Worm (Caenorhabditis elegans) whole organism, L4 larva: ENCODE data around the gene F53F8.7.

ENCODE experiments used
- D1046.2 ChIP-seq: fragments of 200-800 bp; sonication (Bioruptor generic); IDR thresholded peaks from 2 replicates; pipeline ENCODE4 v1.3.6; 2022; ENCODE audit warnings: missing genetic modification characterization, missing compliant biosample characterization
- F10B5.3 ChIP-seq: sonication (generic microtip); optimal IDR thresholded peaks from 2 replicates; lab custom pipeline; 2016; ENCODE audit warnings: mild to moderate bottlenecking, missing genetic modification characterization, missing compliant biosample characterization
- F44E2.7 ChIP-seq: fragments of 200-800 bp; sonication (Bioruptor generic); IDR thresholded peaks from 2 replicates; pipeline ENCODE4 v2.1.2; 2022; ENCODE audit warnings: missing genetic modification characterization, missing compliant biosample characterization
- T26A8.4 ChIP-seq: fragments of 200-800 bp; sonication (Bioruptor generic); IDR thresholded peaks from 2 replicates; pipeline ENCODE4 v1.3.6; 2022; ENCODE audit warnings: missing genetic modification characterization, missing compliant biosample characterization
- Y5F2A.4 ChIP-seq: fragments of 200-800 bp; sonication (Bioruptor generic); optimal IDR thresholded peaks from 2 replicates; lab custom pipeline; 2018; ENCODE audit warnings: mild to moderate bottlenecking, missing genetic modification characterization, missing compliant biosample characterization
- Y75B8A.6 ChIP-seq: fragments of 200-800 bp; sonication (Bioruptor generic); IDR thresholded peaks from 2 replicates; pipeline ENCODE4 v1.3.6; 2022; ENCODE audit warnings: missing genetic modification reagents, missing genetic modification characterization, missing compliant biosample characterization
- ZK337.2 ChIP-seq: fragments of 200-800 bp; sonication (Bioruptor generic); IDR thresholded peaks from 2 replicates; pipeline ENCODE4 v1.3.6; 2022; ENCODE audit warnings: missing genetic modification reagents, missing genetic modification characterization, missing compliant biosample characterization
- ZK546.5 ChIP-seq, 2 experiments: sonication (generic microtip); optimal IDR thresholded peaks; 2 replicates each; lab custom pipeline; 2017; ENCODE audit warnings: missing biosample characterization in 2 of 2, missing genetic modification characterization in 2 of 2
- attf-4 ChIP-seq: sonication (generic microtip); optimal IDR thresholded peaks from 3 replicates; lab custom pipeline; 2017; ENCODE audit warnings: missing biosample characterization, missing genetic modification characterization
- ceh-20 ChIP-seq: fragments of 200-800 bp; sonication (Bioruptor generic); IDR thresholded peaks from 2 replicates; pipeline ENCODE4 v1.3.6; 2022; ENCODE audit warnings: missing genetic modification reagents, missing genetic modification characterization, missing compliant biosample characterization
- ceh-62 ChIP-seq: sonication (generic microtip); optimal IDR thresholded peaks from 2 replicates; lab custom pipeline; 2017; ENCODE audit warnings: missing biosample characterization, missing genetic modification characterization
- ceh-82 ChIP-seq: sonication (generic microtip); optimal IDR thresholded peaks from 2 replicates; lab custom pipeline; 2017; ENCODE audit warnings: missing biosample characterization, missing genetic modification characterization
- cey-2 ChIP-seq: sonication (generic microtip); optimal IDR thresholded peaks from 3 replicates; lab custom pipeline; 2017; ENCODE audit warnings: missing genetic modification characterization, mild to moderate bottlenecking, missing compliant biosample characterization, antibody characterized with exemption, borderline replicate concordance; ENCODE audit not compliant: insufficient read depth
- daf-19 ChIP-seq: fragments of 200-800 bp; sonication (Bioruptor generic); conservative IDR thresholded peaks from 2 replicates; pipeline ENCODE4 v1.3.6; 2022; ENCODE audit warnings: missing genetic modification characterization, missing compliant biosample characterization
- dmd-8 ChIP-seq: fragments of 200-800 bp; sonication (Bioruptor generic); IDR thresholded peaks from 2 replicates; pipeline ENCODE4 v1.3.6; 2022; ENCODE audit warnings: missing genetic modification characterization, missing compliant biosample characterization
- dpl-1 ChIP-seq: fragments of 150-350 bp; optimal IDR thresholded peaks from 2 replicates; lab custom pipeline; 2014; ENCODE audit warnings: missing biosample characterization, missing genetic modification reagents, missing genetic modification characterization
- dve-1 ChIP-seq: sonication (generic microtip); optimal IDR thresholded peaks from 2 replicates; lab custom pipeline; 2017; ENCODE audit warnings: antibody characterized with exemption, mild to moderate bottlenecking, missing genetic modification characterization, missing compliant biosample characterization; ENCODE audit not compliant: insufficient read depth
- egl-43 ChIP-seq: fragments of 200-800 bp; sonication (Bioruptor generic); IDR thresholded peaks from 2 replicates; pipeline ENCODE4 v1.3.6; 2022; ENCODE audit warnings: missing genetic modification reagents, missing genetic modification characterization, missing compliant biosample characterization
- fkh-10 ChIP-seq: fragments of 150-350 bp; optimal IDR thresholded peaks from 2 replicates; lab custom pipeline; 2014; ENCODE audit warnings: missing biosample characterization, missing genetic modification reagents, missing genetic modification characterization
- gei-8 ChIP-seq: fragments of 200-800 bp; sonication (Bioruptor generic); optimal IDR thresholded peaks from 2 replicates; lab custom pipeline; 2018; ENCODE audit warnings: mild to moderate bottlenecking, missing genetic modification characterization, missing compliant biosample characterization
- hlh-11 ChIP-seq: fragments of 200-800 bp; sonication (Bioruptor generic); optimal IDR thresholded peaks from 2 replicates; lab custom pipeline; 2018; ENCODE audit warnings: mild to moderate bottlenecking, missing genetic modification characterization, missing compliant biosample characterization
- hlh-30 ChIP-seq: sonication (generic microtip); optimal IDR thresholded peaks from 2 replicates; lab custom pipeline; 2017; ENCODE audit warnings: antibody characterized with exemption, mild to moderate bottlenecking, missing genetic modification characterization, missing compliant biosample characterization; ENCODE audit not compliant: insufficient read depth
- jun-1 ChIP-seq: fragments of 150-350 bp; optimal IDR thresholded peaks from 2 replicates; lab custom pipeline; 2014; ENCODE audit warnings: missing biosample characterization, missing genetic modification reagents, missing genetic modification characterization
- lim-7 ChIP-seq: fragments of 200-800 bp; sonication (Bioruptor generic); IDR thresholded peaks from 2 replicates; pipeline ENCODE4 v1.3.6; 2022; ENCODE audit warnings: missing genetic modification characterization, missing compliant biosample characterization
- lin-15B ChIP-seq: fragments of 150-350 bp; sonication (generic microtip); optimal IDR thresholded peaks from 3 replicates; lab custom pipeline; 2014; ENCODE audit warnings: missing biosample characterization, missing genetic modification characterization
- lin-39 ChIP-seq: fragments of 150-350 bp; optimal IDR thresholded peaks from 2 replicates; lab custom pipeline; 2014; ENCODE audit warnings: missing biosample characterization, missing genetic modification reagents, missing genetic modification characterization
- lir-3 ChIP-seq: sonication (generic microtip); optimal IDR thresholded peaks from 2 replicates; lab custom pipeline; 2016; ENCODE audit warnings: mild to moderate bottlenecking, missing genetic modification characterization, missing compliant biosample characterization
- mdl-1 ChIP-seq, 2 experiments: fragments of 150-350 bp in 1 of 2; sonication (generic microtip) in 1 of 2; optimal IDR thresholded peaks; 2 replicates each; lab custom pipeline; 2014 to 2017; ENCODE audit warnings: missing biosample characterization in 2 of 2, missing genetic modification characterization in 2 of 2
- mes-2 ChIP-seq: sonication (generic microtip); optimal IDR thresholded peaks from 2 replicates; lab custom pipeline; 2016; ENCODE audit warnings: missing genotype, mild to moderate bottlenecking, missing genetic modification characterization, missing compliant biosample characterization; ENCODE audit not compliant: poor library complexity, severe bottlenecking
- mxl-3 ChIP-seq: fragments of 200-800 bp; sonication (Bioruptor generic); optimal IDR thresholded peaks from 2 replicates; lab custom pipeline; 2018; ENCODE audit warnings: mild to moderate bottlenecking, missing genetic modification characterization, missing compliant biosample characterization
- nhr-11 ChIP-seq: fragments of 150-350 bp; optimal IDR thresholded peaks from 2 replicates; lab custom pipeline; 2014; ENCODE audit warnings: missing biosample characterization, missing genetic modification characterization
- nhr-111 ChIP-seq: fragments of 200-800 bp; sonication (Bioruptor generic); optimal IDR thresholded peaks from 2 replicates; lab custom pipeline; 2018; ENCODE audit warnings: mild to moderate bottlenecking, missing genetic modification characterization, missing compliant biosample characterization
- nhr-25 ChIP-seq: sonication (generic microtip); optimal IDR thresholded peaks from 2 replicates; lab custom pipeline; 2017; ENCODE audit warnings: missing genetic modification characterization, mild to moderate bottlenecking, missing compliant biosample characterization, antibody characterized with exemption, moderate library complexity, borderline replicate concordance; ENCODE audit not compliant: insufficient read depth
- nhr-28 ChIP-seq: fragments of 150-350 bp; optimal IDR thresholded peaks from 2 replicates; lab custom pipeline; 2014; ENCODE audit warnings: missing biosample characterization, missing genetic modification characterization
- nhr-41 ChIP-seq: fragments of 200-800 bp; sonication (Bioruptor generic); IDR thresholded peaks from 2 replicates; pipeline ENCODE4 v1.3.6; 2022; ENCODE audit warnings: missing genetic modification reagents, missing genetic modification characterization, missing compliant biosample characterization
- nhr-48 ChIP-seq: sonication (generic microtip); optimal IDR thresholded peaks from 2 replicates; lab custom pipeline; 2016; ENCODE audit warnings: mild to moderate bottlenecking, missing genetic modification characterization, missing compliant biosample characterization
- nhr-76 ChIP-seq: fragments of 150-350 bp; optimal IDR thresholded peaks from 2 replicates; lab custom pipeline; 2014; ENCODE audit warnings: missing biosample characterization, missing genetic modification characterization
- pha-4 ChIP-seq, 2 experiments: fragments of 150-350 bp in 1 of 2; fragments of 200-800 bp in 1 of 2; sonication (Bioruptor generic) in 1 of 2; IDR thresholded peaks in 1 of 2; optimal IDR thresholded peaks in 1 of 2; 2 replicates each; pipeline versions ENCODE4 v1.3.6 to Lab custom; 2014 to 2022; ENCODE audit warnings: missing genetic modification characterization in 2 of 2, missing genetic modification reagents in 2 of 2, missing biosample characterization in 1 of 2, missing compliant biosample characterization in 1 of 2
- php-3 ChIP-seq: fragments of 200-800 bp; sonication (Bioruptor generic); IDR thresholded peaks from 2 replicates; pipeline ENCODE4 v1.3.6; 2022; ENCODE audit warnings: missing genetic modification reagents, missing genetic modification characterization, missing compliant biosample characterization
- saeg-2 ChIP-seq: fragments of 200-800 bp; sonication (Bioruptor generic); IDR thresholded peaks from 2 replicates; pipeline ENCODE4 v1.3.6; 2022; ENCODE audit warnings: missing genetic modification reagents, missing genetic modification characterization, missing compliant biosample characterization
- sdz-12 ChIP-seq: fragments of 200-800 bp; sonication (Bioruptor generic); optimal IDR thresholded peaks from 2 replicates; lab custom pipeline; 2018; ENCODE audit warnings: mild to moderate bottlenecking, missing genetic modification characterization, missing compliant biosample characterization
- set-16 ChIP-seq: fragments of 200-800 bp; sonication (Bioruptor generic); IDR thresholded peaks from 2 replicates; pipeline ENCODE4 v1.3.6; 2022; ENCODE audit warnings: missing genetic modification reagents, missing genetic modification characterization, missing compliant biosample characterization
- skn-1 ChIP-seq: fragments of 150-350 bp; optimal IDR thresholded peaks from 2 replicates; lab custom pipeline; 2014; ENCODE audit warnings: missing biosample characterization, missing genetic modification characterization
- snpc-1.2 ChIP-seq: fragments of 200-800 bp; sonication (Bioruptor generic); IDR thresholded peaks from 2 replicates; pipeline ENCODE4 v1.3.6; 2022; ENCODE audit warnings: missing genetic modification reagents, missing genetic modification characterization, missing compliant biosample characterization
- spr-1 ChIP-seq: sonication (generic microtip); optimal IDR thresholded peaks from 2 replicates; lab custom pipeline; 2016; ENCODE audit warnings: mild to moderate bottlenecking, missing genetic modification characterization, missing compliant biosample characterization
- tra-1 ChIP-seq: fragments of 200-800 bp; sonication (Bioruptor generic); IDR thresholded peaks from 2 replicates; pipeline ENCODE4 v1.3.6; 2022; ENCODE audit warnings: missing genetic modification reagents, missing genetic modification characterization, missing compliant biosample characterization
- zfp-3 ChIP-seq: fragments of 200-800 bp; sonication (Bioruptor generic); conservative IDR thresholded peaks from 2 replicates; pipeline ENCODE4 v1.3.6; 2022; ENCODE audit warnings: missing genetic modification reagents, missing genetic modification characterization, missing compliant biosample characterization
- zip-2 ChIP-seq: fragments of 150-350 bp; optimal IDR thresholded peaks from 2 replicates; lab custom pipeline; 2014; ENCODE audit warnings: missing biosample characterization, missing genetic modification characterization
- ztf-11 ChIP-seq: fragments of 150-350 bp; optimal IDR thresholded peaks from 2 replicates; lab custom pipeline; 2014; ENCODE audit warnings: missing biosample characterization, missing genetic modification characterization
- ztf-7 ChIP-seq: fragments of 150-350 bp; optimal IDR thresholded peaks from 2 replicates; lab custom pipeline; 2014; ENCODE audit warnings: missing biosample characterization, missing genetic modification characterization

F53F8.7 gene

DNA sequence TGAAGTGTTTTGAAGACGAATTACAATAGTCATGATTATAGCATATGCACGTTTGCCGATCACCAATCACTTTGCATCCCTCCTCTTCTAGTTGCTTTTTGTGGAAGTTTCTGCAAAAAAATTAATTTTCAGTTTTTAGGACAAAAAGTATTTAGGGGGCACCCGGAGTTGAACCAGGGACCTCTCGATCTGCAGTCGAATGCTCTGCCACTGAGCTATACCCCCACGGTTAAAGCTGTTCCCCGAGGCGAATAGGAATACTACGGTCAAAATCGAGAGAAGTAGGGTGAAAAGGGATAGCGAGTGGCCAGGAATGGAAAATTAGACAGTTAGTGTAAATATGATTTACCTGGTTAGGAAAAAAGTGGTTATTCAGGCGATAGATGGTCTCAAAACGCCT, 4.2 kb downstream of the F53F8.7 start (continued):
- TF ChIP-seq skn-1 (no peak), nhr-41 (GFP tag; lab: Robert Waterston, UW) (no peak), ZK546.5 (tag; optimal IDR thresholded peaks at IDR 0.05; lab: Kevin White, UChicago) (no peak), nhr-11 (no peak), pha-4 (GFP tag; IDR thresholded peaks at IDR 0.05; lab: Robert Waterston, UW) (peak; percentile 88), pha-4 (tag; optimal IDR thresholded peaks at IDR 0.05; lab: Kevin White, UChicago) (no peak), nhr-25 (tag; lab: Kevin White, UChicago) (peak; percentile 40), zfp-3 (no peak), attf-4 (tag; lab: Kevin White, UChicago) (no peak), dmd-8 (GFP tag; lab: Robert Waterston, UW) (peak; percentile 90), gei-8 (GFP tag; lab: Kevin White, UChicago) (peak; percentile 67), mes-2 (peak; percentile 82), dve-1 (peak; percentile 33), nhr-76 (no peak), mdl-1 (tag; optimal IDR thresholded peaks at IDR 0.05; lab: Kevin White, UChicago) (no peak), set-16 (GFP tag; lab: Robert Waterston, UW) (no peak; the same call in 1 of the 2 replicates), saeg-2 (GFP tag; lab: Robert Waterston, UW) (0 out of 2 replicates have a peak, but pooled peaks have one; percentile 11), nhr-111 (GFP tag; lab: Kevin White, UChicago) (no peak), tra-1 (peak; percentile 83), egl-43 (GFP tag; lab: Robert Waterston, UW) (peak; percentile 95), Y75B8A.6 (peak; percentile 71; the same call in 1 of the 2 replicates), fkh-10 (no peak), lin-39 (tag; lab: Kevin White, UChicago) (no peak), ceh-20 (peak; percentile 44; the same call in 1 of the 2 replicates), ZK337.2 (GFP tag; lab: Robert Waterston, UW) (peak; percentile 68; the same call in 1 of the 2 replicates), php-3 (GFP tag; lab: Robert Waterston, UW) (peak; percentile 51; the same call in 1 of the 2 replicates), snpc-1.2 (GFP tag; lab: Robert Waterston, UW) (peak; percentile 80), D1046.2 (GFP tag; lab: Robert Waterston, UW) (peak; percentile 76; the same call in 1 of the 2 replicates), hlh-11 (tag; lab: Kevin White, UChicago) (peak; percentile 47), T26A8.4 (GFP tag; lab: Robert Waterston, UW) (peak; percentile 87), jun-1 (peak; percentile 19), spr-1 (tag; lab: Kevin White, UChicago) (peak; percentile 53), ztf-7 (tag; lab: Kevin White, UChicago) (no peak), F44E2.7 (GFP tag; lab: Robert Waterston, UW) (peak; percentile 21; the same call in 1 of the 2 replicates), zip-2 (no peak), cey-2 (tag; lab: Kevin White, UChicago) (no peak), ceh-82 (tag; lab: Kevin White, UChicago) (no peak), sdz-12 (peak; percentile 60), lir-3 (tag; lab: Kevin White, UChicago) (peak; percentile 47), nhr-48 (tag; lab: Kevin White, UChicago) (peak; percentile 38), nhr-28 (tag; lab: Kevin White, UChicago) (peak; percentile 29), ceh-62 (tag; lab: Kevin White, UChicago) (no peak), dpl-1 (peak; percentile 13), lin-15B (tag; lab: Kevin White, UChicago) (no peak), Y5F2A.4 (GFP tag; lab: Kevin White, UChicago) (peak; percentile 22), mxl-3 (no peak), ztf-11 (no peak), hlh-30 (tag; lab: Kevin White, UChicago) (peak; percentile 0), lim-7 (GFP tag; lab: Robert Waterston, UW) (peak; percentile 92), daf-19 (GFP tag; lab: Robert Waterston, UW) (no peak), F10B5.3 (no peak)
